Fruit fly (Drosophila melanogaster) whole organism, embryonic: Measurements from ENCODE around the gene Cyp4ac1.

ENCODE experiments used
- Blimp-1 ChIP-seq: fragments of 200-800 bp; sonication (Bioruptor generic); optimal IDR thresholded peaks from 3 replicates; lab custom pipeline; 2018; ENCODE audit warnings: missing biosample characterization, missing genetic modification characterization, mild to moderate bottlenecking, moderate library complexity, missing genetic modification reagents
- CG10209 ChIP-seq: fragments of 200-800 bp; sonication (Bioruptor generic); optimal IDR thresholded peaks from 3 replicates; lab custom pipeline; 2017; ENCODE audit warnings: missing biosample characterization, mild to moderate bottlenecking, missing genetic modification characterization, missing genetic modification reagents
- CG10321 ChIP-seq: fragments of 200-800 bp; sonication (Bioruptor generic); IDR thresholded peaks from 2 replicates; pipeline ENCODE4 v1.3.6; 2022; ENCODE audit warnings: missing biosample characterization, missing genetic modification characterization
- CG10959 ChIP-seq: fragments of 200-800 bp; sonication (Bioruptor generic); IDR thresholded peaks from 2 replicates; pipeline ENCODE4 v1.3.6; 2022; ENCODE audit warnings: missing biosample characterization, missing genetic modification characterization
- CG12942 ChIP-seq: fragments of 200-800 bp; sonication (Bioruptor generic); optimal IDR thresholded peaks from 3 replicates; lab custom pipeline; 2016; ENCODE audit warnings: missing biosample characterization, missing genetic modification characterization
- CG17912 ChIP-seq: fragments of 200-800 bp; sonication (Bioruptor generic); optimal IDR thresholded peaks from 2 replicates; lab custom pipeline; 2018; ENCODE audit warnings: missing biosample characterization, mild to moderate bottlenecking, missing genetic modification characterization
- CG18619 ChIP-seq: fragments of 200-800 bp; sonication (Bioruptor generic); optimal IDR thresholded peaks from 3 replicates; lab custom pipeline; 2017; ENCODE audit warnings: missing biosample characterization, mild to moderate bottlenecking, missing genetic modification characterization
- CG2116 ChIP-seq: fragments of 200-800 bp; sonication (Bioruptor generic); optimal IDR thresholded peaks from 3 replicates; lab custom pipeline; 2018; ENCODE audit warnings: missing biosample characterization, mild to moderate bottlenecking, missing genetic modification characterization
- CG2875 ChIP-seq: fragments of 200-800 bp; sonication (Bioruptor generic); optimal IDR thresholded peaks from 2 replicates; lab custom pipeline; 2017; ENCODE audit warnings: missing biosample characterization, mild to moderate bottlenecking, missing genetic modification characterization, missing genetic modification reagents
- CG5180 ChIP-seq: fragments of 200-800 bp; sonication (Bioruptor generic); optimal IDR thresholded peaks from 3 replicates; lab custom pipeline; 2017; ENCODE audit warnings: missing biosample characterization, missing genetic modification characterization, mild to moderate bottlenecking, moderate library complexity, missing genetic modification reagents
- CG5953 ChIP-seq: fragments of 200-800 bp; sonication (Bioruptor generic); IDR thresholded peaks from 2 replicates; pipeline ENCODE4 v1.3.6; 2022; ENCODE audit warnings: missing biosample characterization, missing genetic modification characterization
- CG6791 ChIP-seq: fragments of 200-800 bp; sonication (Bioruptor generic); IDR thresholded peaks from 3 replicates; pipeline ENCODE4 v1.3.6; 2022; ENCODE audit warnings: missing biosample characterization, missing genetic modification characterization; ENCODE audit not compliant: partially characterized antibody
- CG7556 ChIP-seq: fragments of 200-800 bp; sonication (Bioruptor generic); optimal IDR thresholded peaks from 2 replicates; lab custom pipeline; 2017; ENCODE audit warnings: missing biosample characterization, mild to moderate bottlenecking, missing genetic modification characterization
- CG7839 ChIP-seq: fragments of 200-800 bp; sonication (Bioruptor generic); optimal IDR thresholded peaks from 3 replicates; lab custom pipeline; 2018; ENCODE audit warnings: missing biosample characterization, mild to moderate bottlenecking, missing genetic modification characterization, moderate library complexity
- CG9609 ChIP-seq: fragments of 200-800 bp; sonication (Bioruptor generic); optimal IDR thresholded peaks from 3 replicates; lab custom pipeline; 2016; ENCODE audit warnings: missing biosample characterization, missing genetic modification characterization
- CG9727 ChIP-seq: fragments of 200-800 bp; sonication (Bioruptor generic); optimal IDR thresholded peaks from 3 replicates; lab custom pipeline; 2017; ENCODE audit warnings: missing biosample characterization, mild to moderate bottlenecking, missing genetic modification characterization
- CG9797 ChIP-seq: fragments of 200-800 bp; sonication (Bioruptor generic); optimal IDR thresholded peaks from 3 replicates; lab custom pipeline; 2018; ENCODE audit warnings: missing biosample characterization, mild to moderate bottlenecking, missing genetic modification characterization
- Doc2 ChIP-seq: fragments of 200-800 bp; sonication (Bioruptor generic); IDR thresholded peaks from 2 replicates; pipeline ENCODE4 v1.3.6; 2022; ENCODE audit warnings: missing biosample characterization, missing genetic modification characterization
- Dp ChIP-seq: fragments of 200-800 bp; sonication (Bioruptor generic); optimal IDR thresholded peaks from 2 replicates; lab custom pipeline; 2018; ENCODE audit warnings: missing biosample characterization, mild to moderate bottlenecking, missing genetic modification characterization, moderate library complexity
- HHEX ChIP-seq: fragments of 200-800 bp; sonication (Bioruptor generic); optimal IDR thresholded peaks from 3 replicates; lab custom pipeline; 2017; ENCODE audit warnings: missing biosample characterization, mild to moderate bottlenecking, missing genetic modification characterization, missing genetic modification reagents
- Hsf ChIP-seq: fragments of 200-800 bp; sonication (Bioruptor generic); optimal IDR thresholded peaks from 3 replicates; lab custom pipeline; 2016; ENCODE audit warnings: missing biosample characterization, missing genetic modification characterization
- PHDP ChIP-seq: fragments of 200-800 bp; sonication (Bioruptor generic); optimal IDR thresholded peaks from 3 replicates; lab custom pipeline; 2018; ENCODE audit warnings: missing biosample characterization, mild to moderate bottlenecking, missing genetic modification characterization, moderate library complexity
- Rx ChIP-seq: fragments of 200-800 bp; sonication (Bioruptor generic); IDR thresholded peaks from 2 replicates; pipeline ENCODE4 v1.3.6; 2022; ENCODE audit warnings: missing biosample characterization, missing genetic modification characterization
- Trl ChIP-seq, 3 experiments: fragments of >200 bp in 2 of 3; fragments of 200-800 bp in 1 of 3; sonication (Bioruptor generic) in 1 of 3; optimal IDR thresholded peaks; 2 replicates in 1 of 3; 3 replicates in 2 of 3; lab custom pipeline; 2016 to 2017; ENCODE audit warnings: missing biosample characterization in 1 of 3, missing genetic modification characterization in 1 of 3
- Usf ChIP-seq: fragments of 200-800 bp; sonication (Bioruptor generic); optimal IDR thresholded peaks from 2 replicates; lab custom pipeline; 2017; ENCODE audit warnings: missing genotype, missing biosample characterization, missing genetic modification characterization
- abd-A ChIP-seq: fragments of 200-800 bp; sonication (Bioruptor generic); optimal IDR thresholded peaks from 3 replicates; lab custom pipeline; 2019; ENCODE audit warnings: missing biosample characterization, mild to moderate bottlenecking, missing genetic modification characterization, moderate library complexity
- amos ChIP-seq: fragments of 200-800 bp; sonication (Bioruptor generic); IDR thresholded peaks from 2 replicates; pipeline ENCODE4 v1.3.6; 2022; ENCODE audit warnings: missing biosample characterization, missing genetic modification characterization; ENCODE audit not compliant: partially characterized antibody
- ase ChIP-seq: fragments of 200-800 bp; sonication (Bioruptor generic); IDR thresholded peaks from 3 replicates; pipeline ENCODE4 v1.3.6; 2022; ENCODE audit warnings: missing biosample characterization, missing genetic modification characterization
- bbx ChIP-seq: fragments of 200-800 bp; sonication (Bioruptor generic); IDR thresholded peaks from 2 replicates; pipeline ENCODE4 v1.3.6; 2022; ENCODE audit warnings: missing biosample characterization, missing genetic modification characterization; ENCODE audit not compliant: partially characterized antibody
- bigmax ChIP-seq: fragments of 200-800 bp; sonication (Bioruptor generic); optimal IDR thresholded peaks from 2 replicates; lab custom pipeline; 2018; ENCODE audit warnings: missing biosample characterization, mild to moderate bottlenecking, missing genetic modification characterization
- cad ChIP-seq: fragments of >200 bp; optimal IDR thresholded peaks from 2 replicates; lab custom pipeline; 2017; ENCODE audit warnings: missing biosample characterization, missing genetic modification characterization
- chn ChIP-seq: fragments of 200-800 bp; sonication (Bioruptor generic); optimal IDR thresholded peaks from 2 replicates; lab custom pipeline; 2016; ENCODE audit warnings: missing biosample characterization, missing genetic modification characterization
- crp ChIP-seq, 2 experiments: fragments of 200-800 bp; sonication (Bioruptor generic); optimal IDR thresholded peaks; 2 replicates in 1 of 2; 3 replicates in 1 of 2; lab custom pipeline; 2017; ENCODE audit warnings: missing biosample characterization in 2 of 2, missing genetic modification characterization in 2 of 2, mild to moderate bottlenecking in 1 of 2, moderate library complexity in 1 of 2
- fd102C ChIP-seq: fragments of 200-800 bp; sonication (Bioruptor generic); optimal IDR thresholded peaks from 2 replicates; lab custom pipeline; 2018; ENCODE audit warnings: missing biosample characterization, mild to moderate bottlenecking, missing genetic modification characterization, moderate library complexity
- gcm2 ChIP-seq: fragments of 200-800 bp; sonication (Bioruptor generic); optimal IDR thresholded peaks from 2 replicates; lab custom pipeline; 2016; ENCODE audit warnings: missing biosample characterization, missing genetic modification characterization
- grau ChIP-seq: fragments of 200-800 bp; optimal IDR thresholded peaks from 3 replicates; lab custom pipeline; 2019; ENCODE audit warnings: missing biosample characterization, mild to moderate bottlenecking, missing genetic modification characterization, moderate library complexity
- hbn ChIP-seq: fragments of 200-800 bp; sonication (Bioruptor generic); IDR thresholded peaks from 2 replicates; pipeline ENCODE4 v1.3.6; 2022; ENCODE audit warnings: missing biosample characterization, missing genetic modification characterization; ENCODE audit not compliant: partially characterized antibody
- hth ChIP-seq: fragments of >200 bp; optimal IDR thresholded peaks from 2 replicates; lab custom pipeline; 2017; ENCODE audit warnings: inconsistent platforms
- inv ChIP-seq: fragments of 200-800 bp; sonication (Bioruptor generic); IDR thresholded peaks from 2 replicates; pipeline ENCODE4 v1.3.6; 2022; ENCODE audit warnings: missing biosample characterization, missing genetic modification characterization; ENCODE audit not compliant: partially characterized antibody
- lmd ChIP-seq: fragments of 200-800 bp; sonication (Bioruptor generic); IDR thresholded peaks from 2 replicates; pipeline ENCODE4 v1.3.6; 2022; ENCODE audit warnings: missing biosample characterization, missing genetic modification characterization
- mirr ChIP-seq: fragments of 200-800 bp; sonication (Bioruptor generic); optimal IDR thresholded peaks from 3 replicates; lab custom pipeline; 2018; ENCODE audit warnings: missing biosample characterization, mild to moderate bottlenecking, missing genetic modification characterization
- pros ChIP-seq: fragments of 200-800 bp; sonication (Bioruptor generic); optimal IDR thresholded peaks from 3 replicates; lab custom pipeline; 2019; ENCODE audit warnings: missing biosample characterization, mild to moderate bottlenecking, missing genetic modification characterization, moderate library complexity
- sima ChIP-seq: fragments of 200-800 bp; sonication (Bioruptor generic); optimal IDR thresholded peaks from 2 replicates; lab custom pipeline; 2016; ENCODE audit warnings: missing biosample characterization, missing genetic modification characterization
- tll ChIP-seq, 2 experiments: fragments of 200-800 bp in 1 of 2; fragments of >200 bp in 1 of 2; sonication (Bioruptor generic) in 1 of 2; optimal IDR thresholded peaks; 2 replicates each; lab custom pipeline; 2017 to 2019; ENCODE audit warnings: missing biosample characterization in 2 of 2, missing genetic modification characterization in 2 of 2, mild to moderate bottlenecking in 1 of 2, moderate library complexity in 1 of 2
- tup ChIP-seq: fragments of 200-800 bp; sonication (Bioruptor generic); optimal IDR thresholded peaks from 2 replicates; lab custom pipeline; 2016; ENCODE audit warnings: missing biosample characterization, mild to moderate bottlenecking, missing genetic modification characterization, moderate library complexity
- zen ChIP-seq: fragments of 200-800 bp; sonication (Bioruptor generic); optimal IDR thresholded peaks from 3 replicates; lab custom pipeline; 2018; ENCODE audit warnings: missing biosample characterization, mild to moderate bottlenecking, missing genetic modification characterization, moderate library complexity

Cyp4ac1 gene

dm6 chr2L:5271081-5271480 is 7.3 kb downstream of the Cyp4ac1 start, which contains the start of gene tkv (continued):
- no peak for TF ChIP-seq Rx (GFP tag; lab: Robert Waterston, UW)

- TF ChIP-seq zen (tag; lab: Kevin White, UChicago) (peak; percentile 51), Blimp-1 (no peak), crp (GFP tag; optimal IDR thresholded peaks at IDR 0.05; lab: Kevin White, UChicago) (no peak), bbx (no peak), abd-A (tag; lab: Kevin White, UChicago) (no peak), grau (no peak), hth (lab: Kevin White, UChicago) (no peak), CG9727 (GFP tag; lab: Kevin White, UChicago) (no peak), CG12942 (GFP tag; lab: Kevin White, UChicago) (no peak), lmd (GFP tag; lab: Robert Waterston, UW) (no peak), chn (GFP tag; lab: Kevin White, UChicago) (no peak), CG9609 (GFP tag; lab: Kevin White, UChicago) (no peak), CG17912 (GFP tag; lab: Kevin White, UChicago) (no peak), cad (GFP tag; lab: Kevin White, UChicago) (peak; percentile 92), CG9797 (no peak), fd102C (GFP tag; lab: Kevin White, UChicago) (no peak), bigmax (GFP tag; lab: Kevin White, UChicago) (no peak), CG10209 (no peak), tup (GFP tag; lab: Kevin White, UChicago) (no peak), Doc2 (GFP tag; lab: Robert Waterston, UW) (no peak), CG6791 (no peak), CG7839 (tag; lab: Kevin White, UChicago) (no peak), Trl (optimal IDR thresholded peaks at IDR 0.05; lab: Kevin White, UChicago) (no peak), Trl (GFP tag; optimal IDR thresholded peaks at IDR 0.05; lab: Kevin White, UChicago) (no peak), CG7556 (no peak), sima (GFP tag; lab: Kevin White, UChicago) (no peak), Dp (GFP tag; lab: Kevin White, UChicago) (no peak), gcm2 (GFP tag; lab: Kevin White, UChicago) (no peak), inv (GFP tag; lab: Robert Waterston, UW) (no peak), CG10959 (no peak), amos (GFP tag; lab: Robert Waterston, UW) (peak; percentile 8; the same call in 1 of the 2 replicates), hbn (no peak), CG5180 (GFP tag; lab: Kevin White, UChicago) (no peak), pros (no peak), HHEX (no peak), CG18619 (no peak), Hsf (GFP tag; lab: Kevin White, UChicago) (no peak), PHDP (tag; lab: Kevin White, UChicago) (no peak), mirr (GFP tag; lab: Kevin White, UChicago) (peak; percentile 9), tll (GFP tag; optimal IDR thresholded peaks at IDR 0.05; lab: Kevin White, UChicago) (peak in 1 of 2 experiments; percentile 52), ase (GFP tag; lab: Robert Waterston, UW) (no peak), CG2116 (GFP tag; lab: Kevin White, UChicago) (no peak), Usf (no peak), CG10321 (no peak), CG2875 (GFP tag; lab: Kevin White, UChicago) (no peak), CG5953 (GFP tag; lab: Robert Waterston, UW) (no peak)
Measured at dm6 chr2L:5277262-5278008, 13.6 kb downstream of the Cyp4ac1 start.
